Worm (Caenorhabditis elegans) whole organism, L4/young adult: Measurements from ENCODE around the gene hsp-16.2.

Source experiments
- W03F9.2 ChIP-seq: fragments of 150-350 bp; optimal IDR thresholded peaks from 2 replicates; lab custom pipeline; 2014; ENCODE audit warnings: missing biosample characterization, missing genetic modification characterization
- dao-5 ChIP-seq: sonication (generic microtip); optimal IDR thresholded peaks from 2 replicates; lab custom pipeline; 2016; ENCODE audit warnings: missing genotype, missing genetic modification characterization, moderate library complexity, missing compliant biosample characterization
- him-1 ChIP-seq: sonication (generic microtip); optimal IDR thresholded peaks from 2 replicates; lab custom pipeline; 2016; ENCODE audit warnings: missing genotype, missing genetic modification reagents, missing genetic modification characterization, missing compliant biosample characterization

Gene hsp-16.2

ce11 chrV:1760682-1761081, 44.1 kb downstream of the hsp-16.2 start, which contains the start of gene clec-205:
TSS of gene clec-205 (plus strand) at chrV:1760893.
- TF ChIP-seq dao-5 (tag; lab: Kevin White, UChicago) (no peak), W03F9.2 (tag; lab: Kevin White, UChicago) (no peak), him-1 (no peak)

ce11 chrV:1756856-1757255, 47.9 kb downstream of the hsp-16.2 start, which contains the start of gene clec-204:
TSS of gene clec-204 (plus strand) at chrV:1757156.
- no peak for TF ChIP-seq dao-5 (tag; lab: Kevin White, UChicago)
- TF ChIP-seq him-1: no peak
- no peak for TF ChIP-seq W03F9.2 (tag; lab: Kevin White, UChicago)

- no peak for TF ChIP-seq dao-5 (tag; lab: Kevin White, UChicago)
- TF ChIP-seq him-1: no peak
- no peak for TF ChIP-seq W03F9.2 (tag; lab: Kevin White, UChicago)
These were observed 48.7 kb downstream of the hsp-16.2 start for ce11 chrV:1756099-1756498.

DNA sequence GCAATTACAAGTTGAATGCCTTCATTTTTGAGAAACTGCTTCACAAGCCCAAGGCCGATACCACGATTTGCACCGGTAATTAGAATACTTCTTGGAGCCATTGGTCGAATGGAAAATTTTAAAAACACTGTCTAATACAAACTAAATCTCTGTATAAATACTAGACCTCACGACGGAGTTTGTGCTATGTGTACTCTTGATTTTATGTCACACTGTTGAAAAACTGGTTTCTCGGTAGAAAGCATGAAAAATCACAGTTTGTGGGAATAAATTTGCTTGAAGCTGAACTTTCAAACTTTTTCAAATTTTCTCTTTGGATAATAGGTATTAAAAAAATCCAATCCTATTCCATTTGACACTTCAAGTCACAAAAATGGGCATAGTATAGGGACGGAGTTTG, 49.2 kb downstream of the hsp-16.2 start, which contains the start of gene ZK697.14:
TSS of gene ZK697.14 (minus strand) at position 101 of the 400 bp plus-strand sequence.
- TF ChIP-seq him-1: no peak
- TF ChIP-seq dao-5 (tag; lab: Kevin White, UChicago): no peak
- TF ChIP-seq W03F9.2 (tag; lab: Kevin White, UChicago): no peak
